Fruit fly (Drosophila melanogaster): Measurements from ENCODE around the gene Daxx.

Daxx gene

dm6 chr2L:6471978-6472776 lies 8.6 kb upstream of the Daxx start (continued):
- TF ChIP-seq CG6792 (GFP tag; optimal IDR thresholded peaks at IDR 0.05) = peak; percentile 67
- TF ChIP-seq CG6276 (GFP tag; optimal IDR thresholded peaks at IDR 0.05) = peak; percentile 73
- peak; percentile 61 for TF ChIP-seq CG11902 (GFP tag; optimal IDR thresholded peaks at IDR 0.05)
- peak; percentile 35 for TF ChIP-seq Ets21C (GFP tag; optimal IDR thresholded peaks at IDR 0.05)
- TF ChIP-seq Hr4 (GFP tag; optimal IDR thresholded peaks at IDR 0.05) = peak; percentile 62
- peak; percentile 56 for TF ChIP-seq fd59A (GFP tag; optimal IDR thresholded peaks at IDR 0.05)
- peak; percentile 77 for TF ChIP-seq svp (GFP tag)
- peak; percentile 63 for TF ChIP-seq Sox102F (GFP tag; optimal IDR thresholded peaks at IDR 0.05)
- TF ChIP-seq net (GFP tag; optimal IDR thresholded peaks at IDR 0.05) = peak; percentile 50
- peak; percentile 10 for TF ChIP-seq CG11762 (GFP tag; optimal IDR thresholded peaks at IDR 0.05; ENCODE audit: insufficient read depth)
- no peak for TF ChIP-seq Lpt (GFP tag; optimal IDR thresholded peaks at IDR 0.05)
- peak; percentile 46 for TF ChIP-seq Eip75B (GFP tag; optimal IDR thresholded peaks at IDR 0.05)
- TF ChIP-seq Ets96B (tag; optimal IDR thresholded peaks at IDR 0.05) = peak; percentile 32
- peak; percentile 47 for TF ChIP-seq spab (GFP tag; optimal IDR thresholded peaks at IDR 0.05)
- TF ChIP-seq CG15336 (GFP tag; IDR thresholded peaks at IDR 0.05) = no peak; the same call in 1 of the 2 replicates

dm6 chr2L:6473076-6474037 lies 7.4 kb upstream of the Daxx start, which contains the start of gene mmy:
TSS of gene mmy (minus strand) at chr2L:6473904.
- TF ChIP-seq CG10631 (GFP tag; optimal IDR thresholded peaks at IDR 0.05) (peak; percentile 67), Ets21C (GFP tag; optimal IDR thresholded peaks at IDR 0.05) (no peak), cyc (GFP tag; optimal IDR thresholded peaks at IDR 0.05) (peak; percentile 10), CG9139 (GFP tag; optimal IDR thresholded peaks at IDR 0.05) (peak; percentile 64), CG34406 (GFP tag; optimal IDR thresholded peaks at IDR 0.05) (peak; percentile 63), CG7368 (GFP tag; optimal IDR thresholded peaks at IDR 0.05) (peak; percentile 46), CG6808 (GFP tag; optimal IDR thresholded peaks at IDR 0.05) (peak; percentile 72), svp (GFP tag) (peak; percentile 72), CG8632 (GFP tag; optimal IDR thresholded peaks at IDR 0.05) (peak; percentile 63), CG6276 (GFP tag; optimal IDR thresholded peaks at IDR 0.05) (peak; percentile 81), acj6 (GFP tag; optimal IDR thresholded peaks at IDR 0.05) (peak; percentile 67), CG31627 (GFP tag; optimal IDR thresholded peaks at IDR 0.05) (no peak), Hr39 (GFP tag; optimal IDR thresholded peaks at IDR 0.05) (peak; percentile 9), CG6792 (GFP tag; optimal IDR thresholded peaks at IDR 0.05) (peak; percentile 47), pdm3 (GFP tag; optimal IDR thresholded peaks at IDR 0.05) (peak; percentile 42), fd59A (GFP tag; optimal IDR thresholded peaks at IDR 0.05) (peak; percentile 69), esn (GFP tag; optimal IDR thresholded peaks at IDR 0.05) (peak; percentile 43), Hr38 (GFP tag; optimal IDR thresholded peaks at IDR 0.05) (no peak), Blimp-1 (GFP tag; optimal IDR thresholded peaks at IDR 0.05) (no peak), CG1621 (tag; optimal IDR thresholded peaks at IDR 0.05) (peak; percentile 51), Sox15 (GFP tag; optimal IDR thresholded peaks at IDR 0.05) (peak; percentile 22), eg (GFP tag; IDR thresholded peaks at IDR 0.05) (peak; percentile 85; the same call in 2 of the 3 replicates), Eip93F (GFP tag; optimal IDR thresholded peaks at IDR 0.05) (peak; percentile 33), fd85E (GFP tag; optimal IDR thresholded peaks at IDR 0.05) (no peak), CG11902 (GFP tag; optimal IDR thresholded peaks at IDR 0.05) (peak; percentile 33), CG6163 (GFP tag; IDR thresholded peaks at IDR 0.05) (peak; percentile 77), net (GFP tag; optimal IDR thresholded peaks at IDR 0.05) (peak; percentile 67), lz (GFP tag; optimal IDR thresholded peaks at IDR 0.05) (peak; percentile 7), Met (GFP tag; optimal IDR thresholded peaks at IDR 0.05) (no peak), Lpt (GFP tag; optimal IDR thresholded peaks at IDR 0.05) (peak; percentile 47), CG32006 (GFP tag; optimal IDR thresholded peaks at IDR 0.05) (peak; percentile 84), Hr4 (GFP tag; optimal IDR thresholded peaks at IDR 0.05) (peak; percentile 52), vri (GFP tag; optimal IDR thresholded peaks at IDR 0.05) (peak; percentile 53), dac (GFP tag; optimal IDR thresholded peaks at IDR 0.05) (peak; percentile 55), dsx (GFP tag; optimal IDR thresholded peaks at IDR 0.05; ENCODE audit: poor library complexity, severe bottlenecking) (peak; percentile 72), OdsH (GFP tag; optimal IDR thresholded peaks at IDR 0.05) (peak; percentile 69), CG3032 (tag; optimal IDR thresholded peaks at IDR 0.05) (peak; percentile 72), Smox (GFP tag; optimal IDR thresholded peaks at IDR 0.05) (peak; percentile 34)
